Fruit fly (Drosophila melanogaster) whole organism, pupa: Measurements from ENCODE around the gene ND-B22.

Source experiments
- CG12605 ChIP-seq: fragments of 200-800 bp; sonication (Bioruptor generic); IDR thresholded peaks from 2 replicates; pipeline ENCODE4 v1.3.6; 2022; ENCODE audit warnings: missing biosample characterization, missing genetic modification characterization
- CG13204 ChIP-seq: fragments of 200-800 bp; sonication (Bioruptor generic); optimal IDR thresholded peaks from 2 replicates; lab custom pipeline; 2018; ENCODE audit warnings: missing biosample characterization, mild to moderate bottlenecking, missing genetic modification characterization, moderate library complexity
- CG14655 ChIP-seq: fragments of 200-800 bp; sonication (Bioruptor generic); optimal IDR thresholded peaks from 3 replicates; lab custom pipeline; 2017; ENCODE audit warnings: mild to moderate bottlenecking, missing biosample characterization, missing genetic modification reagents, missing genetic modification characterization
- CG15710 ChIP-seq: fragments of 200-800 bp; sonication (Bioruptor generic); optimal IDR thresholded peaks from 2 replicates; lab custom pipeline; 2018; ENCODE audit warnings: missing biosample characterization, mild to moderate bottlenecking, missing genetic modification characterization, moderate library complexity
- CG34367 ChIP-seq: fragments of 200-800 bp; sonication (Bioruptor generic); optimal IDR thresholded peaks from 2 replicates; lab custom pipeline; 2018; ENCODE audit warnings: missing biosample characterization, mild to moderate bottlenecking, missing genetic modification characterization
- CG4496 ChIP-seq: fragments of 200-800 bp; sonication (Bioruptor generic); IDR thresholded peaks from 3 replicates; pipeline ENCODE4 v1.3.6; 2022; ENCODE audit warnings: missing biosample characterization, missing genetic modification characterization
- CG8159 ChIP-seq: fragments of 200-800 bp; sonication (Bioruptor generic); optimal IDR thresholded peaks from 3 replicates; lab custom pipeline; 2018; ENCODE audit warnings: missing biosample characterization, mild to moderate bottlenecking, missing genetic modification characterization, moderate library complexity
- CG9948 ChIP-seq: fragments of 200-800 bp; sonication (Bioruptor generic); optimal IDR thresholded peaks from 2 replicates; lab custom pipeline; 2018; ENCODE audit warnings: missing biosample characterization, mild to moderate bottlenecking, missing genetic modification characterization, moderate library complexity
- D1 ChIP-seq: fragments of 200-800 bp; sonication (Bioruptor generic); optimal IDR thresholded peaks from 2 replicates; lab custom pipeline; 2018; ENCODE audit warnings: missing biosample characterization, mild to moderate bottlenecking, missing genetic modification characterization, moderate library complexity
- EcR ChIP-seq: fragments of 200-800 bp; sonication (Bioruptor generic); optimal IDR thresholded peaks from 3 replicates; lab custom pipeline; 2019; ENCODE audit warnings: missing biosample characterization, missing genetic modification characterization, mild to moderate bottlenecking, moderate library complexity, missing genetic modification reagents
- Ets98B ChIP-seq: fragments of 200-800 bp; sonication (Bioruptor generic); IDR thresholded peaks from 2 replicates; pipeline ENCODE4 v1.3.6; 2022; ENCODE audit warnings: missing biosample characterization, missing genetic modification characterization
- Pif1A ChIP-seq: fragments of 200-800 bp; sonication (Bioruptor generic); optimal IDR thresholded peaks from 3 replicates; lab custom pipeline; 2016; ENCODE audit warnings: missing biosample characterization, missing genetic modification characterization
- gl ChIP-seq: fragments of 200-800 bp; sonication (Bioruptor generic); optimal IDR thresholded peaks from 2 replicates; lab custom pipeline; 2018; ENCODE audit warnings: missing biosample characterization, mild to moderate bottlenecking, missing genetic modification characterization

Gene ND-B22

dm6 chr2L:13347473-13347872 lies 23.4 kb downstream of the ND-B22 start, which contains the start of gene CG16826:
Gene CG16826 (plus strand): TSS chr2L:13347773.
- no peak for TF ChIP-seq CG13204 (GFP tag; lab: Kevin White, UChicago)
- TF ChIP-seq, all 21 proteins: peak for 0

DNA sequence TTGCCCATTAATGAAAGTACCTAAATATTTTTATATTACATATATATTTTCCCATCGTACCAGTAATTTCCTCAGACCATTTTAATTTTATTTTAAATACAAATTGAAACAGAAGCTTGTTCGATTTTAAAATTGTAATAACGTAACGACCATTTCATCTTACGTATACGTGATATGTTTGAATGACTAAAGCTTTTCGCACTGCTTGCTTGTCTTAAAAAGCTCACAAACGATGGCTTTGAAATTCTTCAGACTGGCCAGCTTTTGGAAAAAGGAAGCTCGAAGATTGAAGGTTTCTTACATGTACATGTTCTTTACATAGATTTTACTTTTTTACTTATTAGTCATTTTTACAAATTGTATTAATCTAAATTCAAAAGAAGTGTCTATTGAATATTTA lies 38.2 kb downstream of the ND-B22 start:
- TF ChIP-seq D1 (peak; percentile 16), gl (tag; lab: Kevin White, UChicago) (no peak)

DNA sequence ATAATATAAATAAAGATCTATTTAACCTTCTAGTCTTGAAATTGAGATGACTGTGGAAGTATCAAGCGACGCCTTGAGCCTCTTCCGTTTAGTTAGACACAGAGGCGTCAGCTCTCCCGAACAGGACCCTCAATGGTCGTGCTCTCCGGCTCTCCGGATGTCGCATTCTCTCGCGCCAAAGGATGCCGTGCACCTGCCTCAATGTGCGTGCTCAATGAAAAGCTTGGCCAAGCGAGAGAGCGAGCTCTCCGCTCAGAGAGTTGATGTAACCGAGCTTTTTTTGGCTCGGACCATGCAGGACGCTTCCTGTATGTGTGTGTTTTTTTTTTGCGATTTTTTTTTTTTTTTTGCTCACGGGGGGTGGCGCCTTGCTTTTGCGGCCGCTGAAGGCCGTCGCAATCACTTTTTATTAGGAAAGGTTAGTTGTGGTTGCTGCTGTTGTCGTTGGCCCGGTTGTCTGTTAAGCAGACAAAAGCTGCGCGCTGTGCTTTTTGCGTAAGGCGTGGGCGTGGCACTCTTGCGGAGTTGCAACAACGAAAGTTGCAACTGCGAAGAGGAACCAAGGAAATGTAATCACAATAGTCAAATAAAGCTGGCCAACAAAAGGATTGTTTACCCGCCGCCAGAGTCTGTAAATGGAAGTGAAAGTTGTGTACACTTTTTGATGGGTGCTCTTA lies 38.9 kb downstream of the ND-B22 start:
- TF ChIP-seq EcR (no peak), CG13204 (GFP tag; lab: Kevin White, UChicago) (peak; percentile 16), CG34367 (tag; lab: Kevin White, UChicago) (no peak), CG12605 (peak; percentile 74)

DNA sequence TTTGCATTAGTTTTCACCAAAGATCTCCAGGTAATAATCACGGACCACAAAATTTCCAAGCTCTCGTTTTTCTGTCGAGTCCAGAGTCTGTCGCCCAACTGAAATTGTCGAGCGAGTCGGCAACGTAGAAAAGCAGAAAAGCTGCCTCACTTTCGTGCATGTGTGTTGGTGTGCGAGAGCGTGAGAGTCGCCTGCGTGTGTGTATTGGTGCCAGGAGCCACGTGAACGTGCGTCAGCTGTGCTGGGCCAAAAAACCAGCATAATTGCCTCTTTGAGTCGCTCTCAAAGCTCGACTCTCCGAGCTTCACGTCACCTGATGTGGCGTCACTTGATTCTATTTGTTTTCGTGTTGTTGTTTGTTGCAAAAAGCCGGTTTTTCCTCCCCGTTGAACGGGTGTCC lies 39.9 kb downstream of the ND-B22 start, which contains the start of gene hbt:
hbt (minus strand) TSS at position 101 of the 400 bp plus-strand sequence.
- TF ChIP-seq CG14655 (GFP tag; lab: Kevin White, UChicago): no peak
- TF ChIP-seq CG8159 (tag; lab: Kevin White, UChicago): no peak
- no peak for TF ChIP-seq Pif1A (GFP tag; lab: Kevin White, UChicago)
- no peak for TF ChIP-seq CG34367 (tag; lab: Kevin White, UChicago)
- TF ChIP-seq Ets98B (GFP tag; lab: Robert Waterston, UW): no peak
- TF ChIP-seq CG4496 (GFP tag; lab: Robert Waterston, UW): no peak
- no peak for TF ChIP-seq D1
- TF ChIP-seq CG9948 (tag; lab: Kevin White, UChicago): no peak

- TF ChIP-seq CG8159 (tag; lab: Kevin White, UChicago): no peak
- no peak for TF ChIP-seq CG15710
These were observed 45.1 kb downstream of the ND-B22 start for dm6 chr2L:13325823-13326222.
